Worm (Caenorhabditis elegans): ENCODE data around the gene B0303.7.

ce11 chrIII:8689143-8689542 is 4.3 kb upstream of the B0303.7 start:
- TF ChIP-seq hlh-11 (tag; optimal IDR thresholded peaks at IDR 0.05) (no peak), nhr-237 (tag; optimal IDR thresholded peaks at IDR 0.05) (no peak), ZK337.2 (GFP tag; IDR thresholded peaks at IDR 0.05) (no peak), nhr-111 (GFP tag; optimal IDR thresholded peaks at IDR 0.05) (no peak), fkh-10 (GFP tag; optimal IDR thresholded peaks at IDR 0.05) (no peak), unc-62 (GFP tag; optimal IDR thresholded peaks at IDR 0.05 in 1 of 2) (no peak), unc-62 (tag; optimal IDR thresholded peaks at IDR 0.05) (no peak), unc-130 (GFP tag; optimal IDR thresholded peaks at IDR 0.05) (peak; percentile 45), saeg-2 (GFP tag; IDR thresholded peaks at IDR 0.05) (no peak), aly-2 (tag; optimal IDR thresholded peaks at IDR 0.05) (no peak)

All from whole organism, L4 larva.